Fruit fly (Drosophila melanogaster): ENCODE measurements around the gene CG33641.
A peak's percentile ranks its signal among the peaks of the same experiment; 100 is the strongest.

The CG33641 gene

dm6 chr2L:13514262-13514937 is 14.4 kb upstream of the CG33641 start (continued):
- TF ChIP-seq CG6276 (GFP tag; optimal IDR thresholded peaks at IDR 0.05) (peak; percentile 0), CG10669 (GFP tag; optimal IDR thresholded peaks at IDR 0.05) (no peak), cyc (GFP tag; optimal IDR thresholded peaks at IDR 0.05) (peak; percentile 32), CG9139 (GFP tag; optimal IDR thresholded peaks at IDR 0.05) (no peak), vri (GFP tag; optimal IDR thresholded peaks at IDR 0.05) (peak; percentile 95), fd85E (GFP tag; optimal IDR thresholded peaks at IDR 0.05) (no peak), net (GFP tag; optimal IDR thresholded peaks at IDR 0.05) (no peak), fd59A (GFP tag; optimal IDR thresholded peaks at IDR 0.05) (no peak), CG32006 (GFP tag; optimal IDR thresholded peaks at IDR 0.05) (peak; percentile 83), CG15336 (GFP tag; IDR thresholded peaks at IDR 0.05) (peak; percentile 78), CG8632 (GFP tag; optimal IDR thresholded peaks at IDR 0.05) (peak; percentile 37), OdsH (GFP tag; optimal IDR thresholded peaks at IDR 0.05) (peak; percentile 73), esn (GFP tag; optimal IDR thresholded peaks at IDR 0.05) (peak; percentile 83), Sox14 (GFP tag; optimal IDR thresholded peaks at IDR 0.05) (peak; percentile 82), spab (GFP tag; optimal IDR thresholded peaks at IDR 0.05) (no peak), CG11762 (GFP tag; optimal IDR thresholded peaks at IDR 0.05; ENCODE audit: insufficient read depth) (peak; percentile 47), CG1621 (tag; optimal IDR thresholded peaks at IDR 0.05) (no peak), pdm3 (GFP tag; optimal IDR thresholded peaks at IDR 0.05) (peak; percentile 68), CG11902 (GFP tag; optimal IDR thresholded peaks at IDR 0.05) (peak; percentile 7), Blimp-1 (GFP tag; optimal IDR thresholded peaks at IDR 0.05) (peak; percentile 6), lz (GFP tag; optimal IDR thresholded peaks at IDR 0.05) (peak; percentile 87), Sox102F (GFP tag; optimal IDR thresholded peaks at IDR 0.05) (peak; percentile 77), Hr39 (GFP tag; optimal IDR thresholded peaks at IDR 0.05) (peak; percentile 62), Ets21C (GFP tag; optimal IDR thresholded peaks at IDR 0.05) (peak; percentile 63)

DNA sequence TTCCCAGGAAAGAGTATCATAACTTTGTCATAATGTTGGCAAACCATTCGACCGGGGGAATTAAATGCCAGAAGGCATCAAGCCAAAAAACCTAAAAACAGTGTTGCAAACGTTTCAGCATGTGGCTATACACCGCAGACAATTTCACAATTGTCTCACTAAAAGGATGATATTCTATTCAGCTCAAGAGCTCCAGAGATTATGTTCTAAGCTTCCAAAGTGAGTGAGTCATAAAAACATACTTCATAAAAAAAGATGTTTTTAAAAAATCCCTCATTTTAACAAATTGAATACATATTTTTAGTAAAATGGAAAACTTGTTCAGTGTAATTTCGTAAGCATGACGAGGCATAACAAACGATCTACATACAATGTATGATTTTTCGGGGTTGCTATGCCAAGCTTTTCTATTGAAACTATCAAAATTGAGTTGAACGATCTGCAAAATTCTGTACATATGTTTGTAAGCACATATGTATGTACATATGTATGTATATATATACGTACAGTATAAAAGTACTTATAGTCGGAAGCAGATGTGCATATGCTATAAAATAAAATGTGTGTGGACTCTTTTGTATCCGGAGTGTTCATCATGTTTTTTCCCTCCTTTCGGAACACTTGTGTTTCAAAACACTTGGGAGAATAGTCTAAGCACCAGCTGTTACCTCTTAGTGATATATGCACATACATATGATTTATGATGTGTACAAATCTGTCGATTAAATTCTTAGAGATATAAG is 13.7 kb upstream of the CG33641 start:
- TF ChIP-seq CG15336 (GFP tag; IDR thresholded peaks at IDR 0.05) (peak; percentile 9; the same call in 1 of the 2 replicates), eg (GFP tag; IDR thresholded peaks at IDR 0.05) (peak; percentile 70), Hr4 (GFP tag; optimal IDR thresholded peaks at IDR 0.05) (peak; percentile 24), CG6808 (GFP tag; optimal IDR thresholded peaks at IDR 0.05) (no peak), achi (GFP tag; optimal IDR thresholded peaks at IDR 0.05) (no peak), Ets96B (tag; optimal IDR thresholded peaks at IDR 0.05) (peak; percentile 37), salr (GFP tag; optimal IDR thresholded peaks at IDR 0.05) (no peak), CG3032 (tag; optimal IDR thresholded peaks at IDR 0.05) (peak; percentile 10), Sox14 (GFP tag; optimal IDR thresholded peaks at IDR 0.05) (no peak), CG6163 (GFP tag; IDR thresholded peaks at IDR 0.05) (peak; percentile 78), CG4318 (GFP tag; optimal IDR thresholded peaks at IDR 0.05) (no peak), CG11762 (GFP tag; optimal IDR thresholded peaks at IDR 0.05; ENCODE audit: insufficient read depth) (no peak), Sox102F (GFP tag; optimal IDR thresholded peaks at IDR 0.05) (no peak), fd59A (GFP tag; optimal IDR thresholded peaks at IDR 0.05) (no peak), Smox (GFP tag; optimal IDR thresholded peaks at IDR 0.05) (no peak), fkh (GFP tag; optimal IDR thresholded peaks at IDR 0.05) (no peak), CG10669 (GFP tag; optimal IDR thresholded peaks at IDR 0.05) (peak; percentile 38), CG11294 (GFP tag; IDR thresholded peaks at IDR 0.05) (peak; percentile 10; the same call in 1 of the 2 replicates), vri (GFP tag; optimal IDR thresholded peaks at IDR 0.05) (no peak), CG8632 (GFP tag; optimal IDR thresholded peaks at IDR 0.05) (no peak), Hr39 (GFP tag; optimal IDR thresholded peaks at IDR 0.05) (peak; percentile 44), Blimp-1 (GFP tag; optimal IDR thresholded peaks at IDR 0.05) (no peak), Eip78C (GFP tag) (peak; percentile 79), svp (GFP tag) (peak; percentile 52), Eip93F (GFP tag; optimal IDR thresholded peaks at IDR 0.05) (no peak), cyc (GFP tag; optimal IDR thresholded peaks at IDR 0.05) (peak; percentile 55), fd85E (GFP tag; optimal IDR thresholded peaks at IDR 0.05) (no peak), dsx (GFP tag; optimal IDR thresholded peaks at IDR 0.05; ENCODE audit: poor library complexity, severe bottlenecking) (peak; percentile 59), CG6854 (GFP tag; optimal IDR thresholded peaks at IDR 0.05) (no peak), CG3919 (GFP tag; optimal IDR thresholded peaks at IDR 0.05) (peak; percentile 64), spab (GFP tag; optimal IDR thresholded peaks at IDR 0.05) (peak; percentile 15), CG6792 (GFP tag; optimal IDR thresholded peaks at IDR 0.05) (no peak), Hr38 (GFP tag; optimal IDR thresholded peaks at IDR 0.05) (no peak), CG9139 (GFP tag; optimal IDR thresholded peaks at IDR 0.05) (no peak), acj6 (GFP tag; optimal IDR thresholded peaks at IDR 0.05) (no peak), CG34406 (GFP tag; optimal IDR thresholded peaks at IDR 0.05) (no peak)
